Fruit fly (Drosophila melanogaster) whole organism: ENCODE data around the gene cDIP.

Source experiments
- CG8478 ChIP-seq: fragments of >200 bp; optimal IDR thresholded peaks from 2 replicates; lab custom pipeline; 2018; ENCODE audit warnings: inconsistent platforms
- psq ChIP-seq: fragments of >200 bp; optimal IDR thresholded peaks from 2 replicates; lab custom pipeline; 2017
- usp ChIP-seq: fragments of >200 bp; optimal IDR thresholded peaks from 2 replicates; lab custom pipeline; 2017; ENCODE audit warnings: missing biosample characterization, missing genetic modification characterization, mixed read lengths

dm6 chr3R:21155931-21156488, 4.9 kb downstream of the cDIP start:
- TF ChIP-seq CG8478 (lab: Kevin White, UChicago): no peak
- no peak for TF ChIP-seq psq
- no peak for TF ChIP-seq usp
